Fruit fly (Drosophila melanogaster) whole organism, adult: ENCODE data around the gene CG9215.

Source experiments
- CG11617 ChIP-seq: fragments of 200-800 bp; sonication (Bioruptor generic); optimal IDR thresholded peaks from 2 replicates; lab custom pipeline; 2017; ENCODE audit warnings: mild to moderate bottlenecking, missing biosample characterization, missing genetic modification reagents, missing genetic modification characterization
- CG14711 ChIP-seq: fragments of 200-800 bp; sonication (Bioruptor generic); optimal IDR thresholded peaks from 2 replicates; lab custom pipeline; 2018; ENCODE audit warnings: missing biosample characterization, mild to moderate bottlenecking, missing genetic modification characterization, moderate library complexity
- CG1620 ChIP-seq: fragments of 200-800 bp; sonication (Bioruptor generic); optimal IDR thresholded peaks from 2 replicates; lab custom pipeline; 2016; ENCODE audit warnings: missing biosample characterization, missing genetic modification characterization
- CG5204 ChIP-seq: fragments of 200-800 bp; sonication (Bioruptor generic); optimal IDR thresholded peaks from 2 replicates; lab custom pipeline; 2016; ENCODE audit warnings: missing biosample characterization, missing genetic modification characterization
- CG7045 ChIP-seq: fragments of 200-800 bp; sonication (Bioruptor generic); optimal IDR thresholded peaks from 2 replicates; lab custom pipeline; 2017; ENCODE audit warnings: missing biosample characterization, mild to moderate bottlenecking, missing genetic modification characterization
- CG7101 ChIP-seq: fragments of 200-800 bp; sonication (Bioruptor generic); optimal IDR thresholded peaks from 2 replicates; lab custom pipeline; 2018; ENCODE audit warnings: missing biosample characterization, mild to moderate bottlenecking, missing genetic modification characterization, moderate library complexity
- Crg-1 ChIP-seq: fragments of 200-800 bp; sonication (Bioruptor generic); optimal IDR thresholded peaks from 2 replicates; lab custom pipeline; 2016; ENCODE audit warnings: missing biosample characterization, missing genetic modification characterization
- kay ChIP-seq: fragments of 200-800 bp; sonication (Bioruptor generic); peaks from one replicate; lab custom pipeline; 2016; ENCODE audit warnings: missing biosample characterization, missing genetic modification characterization, borderline replicate concordance
- ovo ChIP-seq: fragments of 200-800 bp; sonication (Bioruptor generic); optimal IDR thresholded peaks from 2 replicates; lab custom pipeline; 2016; ENCODE audit warnings: missing biosample characterization, missing genetic modification characterization
- pad ChIP-seq: fragments of 200-800 bp; sonication (Bioruptor generic); optimal IDR thresholded peaks from 3 replicates; lab custom pipeline; 2017; ENCODE audit warnings: missing biosample characterization, missing genetic modification characterization, mild to moderate bottlenecking, moderate library complexity, missing genetic modification reagents

- TF ChIP-seq CG5204, result no peak
- no peak for TF ChIP-seq ovo (GFP tag; lab: Kevin White, UChicago)
- no peak for TF ChIP-seq CG1620 (GFP tag; lab: Kevin White, UChicago)
- no peak for TF ChIP-seq Crg-1 (GFP tag; lab: Kevin White, UChicago)
- no peak for TF ChIP-seq CG11617
- TF ChIP-seq CG14711 (tag; lab: Kevin White, UChicago), result no peak
- no peak for TF ChIP-seq pad (GFP tag; lab: Kevin White, UChicago)
- TF ChIP-seq CG7045 (GFP tag; lab: Kevin White, UChicago), result no peak
- TF ChIP-seq CG7101 (tag; lab: Kevin White, UChicago), result no peak
- no peak for TF ChIP-seq kay
Measured at dm6 chrX:15555945-15556344, 26.7 kb downstream of the CG9215 start, which contains the start of gene CG42300.
